Worm (Caenorhabditis elegans) whole organism, midembryonic: Measurements from ENCODE around the gene mdt-28.
A peak's percentile ranks its signal among the peaks of the same experiment; 100 is the strongest.

Experiments used
- T22C8.4 ChIP-seq: fragments of 200-800 bp; sonication (Bioruptor generic); IDR thresholded peaks from 2 replicates; pipeline ENCODE4 v1.3.6; 2022; ENCODE audit warnings: missing genetic modification characterization, missing compliant biosample characterization
- cog-1 ChIP-seq: sonication (generic microtip); optimal IDR thresholded peaks from 2 replicates; lab custom pipeline; 2016; ENCODE audit warnings: missing genetic modification characterization, missing compliant biosample characterization
- flt-1 ChIP-seq: fragments of 200-800 bp; sonication (Bioruptor generic); IDR thresholded peaks from 2 replicates; pipeline ENCODE4 v1.3.6; 2022; ENCODE audit warnings: missing genetic modification characterization, missing compliant biosample characterization
- klf-2 ChIP-seq: fragments of 200-800 bp; sonication (Bioruptor generic); conservative IDR thresholded peaks from 2 replicates; pipeline ENCODE4 v1.3.6; 2022; ENCODE audit warnings: missing genetic modification reagents, missing genetic modification characterization, missing compliant biosample characterization
- med-1 ChIP-seq: sonication (generic microtip); optimal IDR thresholded peaks from 2 replicates; lab custom pipeline; 2017; ENCODE audit warnings: missing genetic modification characterization, mild to moderate bottlenecking, missing compliant biosample characterization, antibody characterized with exemption, missing genetic modification reagents; ENCODE audit not compliant: insufficient read depth
- ref-1 ChIP-seq: fragments of 200-800 bp; sonication (Bioruptor generic); conservative IDR thresholded peaks from 2 replicates; pipeline ENCODE4 v1.3.6; 2022; ENCODE audit warnings: missing genetic modification reagents, missing genetic modification characterization, missing compliant biosample characterization
- tab-1 ChIP-seq: fragments of 200-800 bp; sonication (Bioruptor generic); IDR thresholded peaks from 2 replicates; pipeline ENCODE4 v1.3.6; 2022; ENCODE audit warnings: missing genetic modification characterization, missing compliant biosample characterization
- ztf-23 ChIP-seq: fragments of 200-800 bp; sonication (Bioruptor generic); IDR thresholded peaks from 2 replicates; pipeline ENCODE4 v1.3.6; 2022; ENCODE audit warnings: missing genetic modification reagents, missing genetic modification characterization, missing compliant biosample characterization
- ztf-29 ChIP-seq: fragments of 200-800 bp; sonication (Bioruptor generic); IDR thresholded peaks from 2 replicates; pipeline ENCODE4 v1.3.6; 2022; ENCODE audit warnings: missing genetic modification reagents, missing genetic modification characterization, missing compliant biosample characterization

ce11 chrV:15547727-15548126 lies 27.5 kb downstream of the mdt-28 start:
- no peak for TF ChIP-seq T22C8.4
- TF ChIP-seq flt-1 (GFP tag; lab: Robert Waterston, UW), result peak; percentile 68; the same call in 1 of the 2 replicates
- 0 out of 2 replicates have a peak, but pooled peaks have one; percentile 43 for TF ChIP-seq klf-2 (GFP tag; lab: Robert Waterston, UW)
- TF ChIP-seq med-1 (GFP tag; lab: Kevin White, UChicago), result no peak
- TF ChIP-seq ref-1 (GFP tag; lab: Robert Waterston, UW), result 0 out of 2 replicates have a peak, but pooled peaks have one; percentile 24
- no peak for TF ChIP-seq ztf-23 (GFP tag; lab: Robert Waterston, UW)
- no peak for TF ChIP-seq ztf-29
- no peak for TF ChIP-seq cog-1 (tag; lab: Kevin White, UChicago)
- no peak for TF ChIP-seq tab-1
